Worm (Caenorhabditis elegans): Measurements from ENCODE around the gene rpl-5.

Gene rpl-5

DNA sequence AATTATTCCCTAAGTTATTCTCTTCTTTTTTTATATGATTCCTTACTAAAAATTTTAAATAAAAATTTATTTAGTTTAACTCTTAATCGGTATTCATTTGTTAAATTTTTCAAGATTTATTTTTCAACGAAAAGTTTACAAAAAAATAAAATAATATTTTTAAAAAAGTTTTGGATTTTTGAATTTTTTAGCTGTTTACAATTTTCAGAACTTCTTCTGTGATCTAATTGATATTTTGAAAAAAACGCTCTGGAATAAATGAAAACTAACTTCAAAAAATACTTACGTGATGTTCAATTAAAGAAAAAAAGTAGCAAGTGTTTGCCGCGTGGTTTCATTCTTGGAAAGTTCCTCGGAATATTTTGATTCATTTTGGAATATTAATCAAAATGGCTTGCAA, 24.4 kb upstream of the rpl-5 start, which contains the start of gene decr-1.2:
Gene decr-1.2, plus strand, starts transcription at position 301 of the 400 bp plus-strand sequence.
- TF ChIP-seq mxl-3 (GFP tag; optimal IDR thresholded peaks at IDR 0.05) (no peak), madf-5 (GFP tag; IDR thresholded peaks at IDR 0.05) (no peak), daf-8 (GFP tag; IDR thresholded peaks at IDR 0.05) (no peak), pqm-1 (tag; optimal IDR thresholded peaks at IDR 0.05) (no peak), nhr-28 (tag; optimal IDR thresholded peaks at IDR 0.05) (no peak), lin-15B (tag; optimal IDR thresholded peaks at IDR 0.05) (no peak), ces-1 (GFP tag; optimal IDR thresholded peaks at IDR 0.05) (no peak), nhr-10 (tag; optimal IDR thresholded peaks at IDR 0.05) (no peak), zip-11 (GFP tag; IDR thresholded peaks at IDR 0.05) (no peak), nhr-76 (tag; optimal IDR thresholded peaks at IDR 0.05) (no peak), egl-43 (GFP tag; IDR thresholded peaks at IDR 0.05) (no peak), lin-13 (GFP tag; optimal IDR thresholded peaks at IDR 0.05) (no peak), zfp-2 (tag; optimal IDR thresholded peaks at IDR 0.05) (no peak), spr-3 (GFP tag; optimal IDR thresholded peaks at IDR 0.05) (no peak)

DNA sequence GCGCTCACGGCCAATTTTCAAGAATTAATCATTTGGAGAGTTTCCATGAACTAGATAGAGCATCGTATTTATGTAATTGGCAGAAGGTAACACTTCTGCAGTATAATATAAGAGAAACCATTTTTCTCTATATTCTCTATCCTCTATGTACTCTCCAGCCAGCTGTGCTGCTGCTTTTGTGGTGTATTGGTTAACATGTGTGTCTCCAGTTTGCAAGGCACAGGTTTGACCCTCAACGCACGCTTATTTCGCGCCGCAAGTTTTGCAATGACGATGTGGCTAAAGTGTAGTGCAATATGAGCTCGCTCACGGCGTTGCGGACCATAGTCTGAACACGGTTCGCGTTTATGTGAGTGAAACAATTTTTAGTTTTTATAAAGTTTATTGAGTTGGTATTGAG, 22.8 kb upstream of the rpl-5 start:
- TF ChIP-seq tag-97 (GFP tag; IDR thresholded peaks at IDR 0.05) (0 out of 2 replicates have a peak, but pooled peaks have one; percentile 61), ceh-82 (tag; optimal IDR thresholded peaks at IDR 0.05) (no peak), Y105C5A.15 (GFP tag; IDR thresholded peaks at IDR 0.05) (no peak; the same call in 1 of the 2 replicates), nhr-11 (tag; optimal IDR thresholded peaks at IDR 0.05) (peak; percentile 32), ZK337.2 (GFP tag; IDR thresholded peaks at IDR 0.05) (peak; percentile 79; the same call in 1 of the 2 replicates), R02D3.7 (tag; optimal IDR thresholded peaks at IDR 0.05) (peak; percentile 7), F44E2.7 (GFP tag; IDR thresholded peaks at IDR 0.05) (no peak; the same call in 1 of the 2 replicates), ama-1 (optimal IDR thresholded peaks at IDR 0.05) (no peak), nhr-28 (tag; optimal IDR thresholded peaks at IDR 0.05) (peak; percentile 54), lin-29 (GFP tag; IDR thresholded peaks at IDR 0.05) (0 out of 2 replicates have a peak, but pooled peaks have one; percentile 29), lin-38 (GFP tag; IDR thresholded peaks at IDR 0.05) (no peak; the same call in 1 of the 2 replicates), F10B5.3 (tag; optimal IDR thresholded peaks at IDR 0.05) (no peak), ceh-28 (tag; optimal IDR thresholded peaks at IDR 0.05) (no peak), nhr-48 (tag; optimal IDR thresholded peaks at IDR 0.05) (peak; percentile 54), nhr-111 (GFP tag; optimal IDR thresholded peaks at IDR 0.05) (peak; percentile 89), mxl-3 (GFP tag; optimal IDR thresholded peaks at IDR 0.05) (peak; percentile 88), hlh-30 (tag; optimal IDR thresholded peaks at IDR 0.05; ENCODE audit: insufficient read depth) (peak; percentile 74), spr-1 (tag; optimal IDR thresholded peaks at IDR 0.05) (peak; percentile 85), daf-12 (tag; optimal IDR thresholded peaks at IDR 0.05) (no peak), nhr-42 (GFP tag; IDR thresholded peaks at IDR 0.05) (peak; percentile 88), lir-3 (tag; optimal IDR thresholded peaks at IDR 0.05) (peak; percentile 53), nhr-102 (tag; optimal IDR thresholded peaks at IDR 0.05) (peak; percentile 54), pha-4 (GFP tag; IDR thresholded peaks at IDR 0.05) (peak; percentile 95), pha-4 (tag; optimal IDR thresholded peaks at IDR 0.05) (no peak), aly-2 (tag; optimal IDR thresholded peaks at IDR 0.05) (peak; percentile 15), hlh-11 (tag; optimal IDR thresholded peaks at IDR 0.05) (peak; percentile 72), dpl-1 (GFP tag; optimal IDR thresholded peaks at IDR 0.05) (peak; percentile 41), ceh-20 (GFP tag; IDR thresholded peaks at IDR 0.05) (no peak), T20F7.1 (GFP tag; optimal IDR thresholded peaks at IDR 0.05) (peak; percentile 69), hif-1 (tag; optimal IDR thresholded peaks at IDR 0.05) (peak in 1 of 2 experiments; percentile 5), hmg-1.1 (GFP tag; IDR thresholded peaks at IDR 0.05) (no peak; the same call in none of the 2 replicates), nhr-6 (tag; optimal IDR thresholded peaks at IDR 0.05) (peak; percentile 84), snpc-1.2 (GFP tag; IDR thresholded peaks at IDR 0.05) (no peak; the same call in 1 of the 2 replicates), pqm-1 (tag; optimal IDR thresholded peaks at IDR 0.05) (peak; percentile 6), tra-1 (GFP tag; IDR thresholded peaks at IDR 0.05) (peak; percentile 92), ceh-32 (tag; optimal IDR thresholded peaks at IDR 0.05; ENCODE audit: poor library complexity) (no peak), zfp-2 (tag; optimal IDR thresholded peaks at IDR 0.05) (peak; percentile 63), F37D6.2 (tag; optimal IDR thresholded peaks at IDR 0.05) (peak; percentile 21), ztf-11 (tag; optimal IDR thresholded peaks at IDR 0.05) (no peak), arid-1 (GFP tag; conservative IDR thresholded peaks at IDR 0.05) (peak; percentile 91)
